Worm (Caenorhabditis elegans) whole organism, midembryonic: ENCODE data around the gene npp-21.

Experiments used
- T22C8.4 ChIP-seq: fragments of 200-800 bp; sonication (Bioruptor generic); IDR thresholded peaks from 2 replicates; pipeline ENCODE4 v1.3.6; 2022; ENCODE audit warnings: missing genetic modification characterization, missing compliant biosample characterization
- cog-1 ChIP-seq: sonication (generic microtip); optimal IDR thresholded peaks from 2 replicates; lab custom pipeline; 2016; ENCODE audit warnings: missing genetic modification characterization, missing compliant biosample characterization
- flt-1 ChIP-seq: fragments of 200-800 bp; sonication (Bioruptor generic); IDR thresholded peaks from 2 replicates; pipeline ENCODE4 v1.3.6; 2022; ENCODE audit warnings: missing genetic modification characterization, missing compliant biosample characterization
- klf-2 ChIP-seq: fragments of 200-800 bp; sonication (Bioruptor generic); conservative IDR thresholded peaks from 2 replicates; pipeline ENCODE4 v1.3.6; 2022; ENCODE audit warnings: missing genetic modification reagents, missing genetic modification characterization, missing compliant biosample characterization
- med-1 ChIP-seq: sonication (generic microtip); optimal IDR thresholded peaks from 2 replicates; lab custom pipeline; 2017; ENCODE audit warnings: missing genetic modification characterization, mild to moderate bottlenecking, missing compliant biosample characterization, antibody characterized with exemption, missing genetic modification reagents; ENCODE audit not compliant: insufficient read depth
- tab-1 ChIP-seq: fragments of 200-800 bp; sonication (Bioruptor generic); IDR thresholded peaks from 2 replicates; pipeline ENCODE4 v1.3.6; 2022; ENCODE audit warnings: missing genetic modification characterization, missing compliant biosample characterization

ce11 chrII:7570305-7570704 is 29.2 kb upstream of the npp-21 start, which contains the start of gene F35D2.3:
- TF ChIP-seq T22C8.4 (GFP tag; lab: Robert Waterston, UW) (no peak), med-1 (GFP tag; lab: Kevin White, UChicago) (no peak), flt-1 (GFP tag; lab: Robert Waterston, UW) (no peak), cog-1 (tag; lab: Kevin White, UChicago) (no peak), tab-1 (no peak), klf-2 (GFP tag; lab: Robert Waterston, UW) (no peak)
